Worm (Caenorhabditis elegans) whole organism, L4 larva: ENCODE results near the gene ceh-34.

Source experiments
- Y105C5A.15 ChIP-seq: fragments of 200-800 bp; sonication (Bioruptor generic); IDR thresholded peaks from 2 replicates; pipeline ENCODE4 v1.3.6; 2022; ENCODE audit warnings: missing genetic modification characterization, missing compliant biosample characterization
- ZK546.5 ChIP-seq, 2 experiments: sonication (generic microtip); optimal IDR thresholded peaks; 2 replicates each; lab custom pipeline; 2017; ENCODE audit warnings: missing biosample characterization in 2 of 2, missing genetic modification characterization in 2 of 2
- daf-12 ChIP-seq: fragments of 150-350 bp; optimal IDR thresholded peaks from 2 replicates; lab custom pipeline; 2014; ENCODE audit warnings: missing biosample characterization, missing genetic modification reagents, missing genetic modification characterization
- fos-1 ChIP-seq: fragments of 150-350 bp; optimal IDR thresholded peaks from 2 replicates; lab custom pipeline; 2014; ENCODE audit warnings: missing biosample characterization, missing genetic modification characterization
- jun-1 ChIP-seq: fragments of 150-350 bp; optimal IDR thresholded peaks from 2 replicates; lab custom pipeline; 2014; ENCODE audit warnings: missing biosample characterization, missing genetic modification reagents, missing genetic modification characterization
- lin-39 ChIP-seq: fragments of 150-350 bp; optimal IDR thresholded peaks from 2 replicates; lab custom pipeline; 2014; ENCODE audit warnings: missing biosample characterization, missing genetic modification reagents, missing genetic modification characterization
- nhr-77 ChIP-seq: fragments of 150-350 bp; optimal IDR thresholded peaks from 2 replicates; lab custom pipeline; 2014; ENCODE audit warnings: missing biosample characterization, missing genetic modification characterization
- ztf-11 ChIP-seq: fragments of 150-350 bp; optimal IDR thresholded peaks from 2 replicates; lab custom pipeline; 2014; ENCODE audit warnings: missing biosample characterization, missing genetic modification characterization

DNA sequence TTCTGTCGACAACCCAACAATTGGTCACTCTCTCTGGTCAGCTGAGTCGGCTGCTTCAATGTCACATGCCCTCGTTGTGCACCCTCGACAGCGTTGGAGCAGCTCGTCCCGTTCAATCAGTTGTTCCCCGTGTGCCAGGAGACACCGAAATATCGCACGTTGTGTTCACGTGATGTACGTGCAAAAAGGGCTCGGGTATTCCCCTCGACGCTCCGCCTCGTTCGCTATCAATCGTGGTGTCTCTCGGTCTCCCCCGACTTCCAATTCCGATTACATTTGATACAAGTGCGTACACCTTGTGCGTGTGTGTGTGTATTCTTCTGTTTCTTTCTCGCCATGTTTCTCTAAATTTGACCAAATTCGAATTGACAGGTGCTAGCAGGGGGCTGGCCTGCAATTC, 47.9 kb downstream of the ceh-34 start:
- no peak for TF ChIP-seq lin-39 (tag; lab: Kevin White, UChicago)
- TF ChIP-seq jun-1 = peak; percentile 33
- TF ChIP-seq daf-12 (tag; lab: Kevin White, UChicago) = no peak
- no peak for TF ChIP-seq ZK546.5 (tag; optimal IDR thresholded peaks at IDR 0.05; lab: Kevin White, UChicago)
- no peak for TF ChIP-seq ztf-11 (tag; lab: Kevin White, UChicago)
- TF ChIP-seq nhr-77 (tag; lab: Kevin White, UChicago) = peak; percentile 89
- no peak for TF ChIP-seq Y105C5A.15 (GFP tag; lab: Robert Waterston, UW)
- TF ChIP-seq fos-1 (tag; lab: Kevin White, UChicago) = no peak
